Fruit fly (Drosophila melanogaster) whole organism, embryonic: ENCODE measurements around the gene CG8176.
A peak's percentile ranks its signal among the peaks of the same experiment; 100 is the strongest.

Experiments
- Adf1 ChIP-seq: fragments of 200-800 bp; sonication (Bioruptor generic); IDR thresholded peaks from 2 replicates; pipeline ENCODE4 v1.3.6; 2022; ENCODE audit warnings: missing biosample characterization, missing genetic modification characterization
- C15 ChIP-seq: fragments of 200-800 bp; sonication (Bioruptor generic); IDR thresholded peaks from 3 replicates; pipeline ENCODE4 v1.3.6; 2022; ENCODE audit warnings: missing biosample characterization, missing genetic modification characterization
- CG12391 ChIP-seq: fragments of 200-800 bp; sonication (Bioruptor generic); optimal IDR thresholded peaks from 3 replicates; lab custom pipeline; 2018; ENCODE audit warnings: missing biosample characterization, mild to moderate bottlenecking, missing genetic modification characterization, moderate library complexity
- CG12659 ChIP-seq: fragments of 200-800 bp; sonication (Bioruptor generic); optimal IDR thresholded peaks from 3 replicates; lab custom pipeline; 2017; ENCODE audit warnings: mild to moderate bottlenecking, missing biosample characterization, missing genetic modification reagents, missing genetic modification characterization
- CG12769 ChIP-seq: fragments of 200-800 bp; sonication (Bioruptor generic); optimal IDR thresholded peaks from 2 replicates; lab custom pipeline; 2019; ENCODE audit warnings: missing biosample characterization, mild to moderate bottlenecking, missing genetic modification characterization, moderate library complexity
- CG14014 ChIP-seq: fragments of 200-800 bp; sonication (Bioruptor generic); IDR thresholded peaks from 2 replicates; pipeline ENCODE4 v1.3.6; 2022; ENCODE audit warnings: missing biosample characterization, missing genetic modification characterization
- CG14860 ChIP-seq: fragments of 200-800 bp; sonication (Bioruptor generic); IDR thresholded peaks from 3 replicates; pipeline ENCODE4 v1.3.6; 2022; ENCODE audit warnings: missing biosample characterization, missing genetic modification characterization; ENCODE audit not compliant: partially characterized antibody
- CG15073 ChIP-seq: fragments of 200-800 bp; sonication (Bioruptor generic); optimal IDR thresholded peaks from 2 replicates; lab custom pipeline; 2016; ENCODE audit warnings: missing biosample characterization, missing genetic modification characterization
- CG1647 ChIP-seq: fragments of 200-800 bp; sonication (Bioruptor generic); optimal IDR thresholded peaks from 3 replicates; lab custom pipeline; 2016; ENCODE audit warnings: missing biosample characterization, missing genetic modification characterization
- CG2120 ChIP-seq: fragments of 200-800 bp; sonication (Bioruptor generic); optimal IDR thresholded peaks from 3 replicates; lab custom pipeline; 2016; ENCODE audit warnings: missing biosample characterization, missing genetic modification characterization
- CG30020 ChIP-seq: fragments of 200-800 bp; optimal IDR thresholded peaks from 2 replicates; lab custom pipeline; 2019; ENCODE audit warnings: missing biosample characterization, mild to moderate bottlenecking, missing genetic modification characterization, moderate library complexity
- CG33213 ChIP-seq: fragments of 200-800 bp; sonication (Bioruptor generic); optimal IDR thresholded peaks from 3 replicates; lab custom pipeline; 2016; ENCODE audit warnings: missing biosample characterization, missing genetic modification characterization
- CG34376 ChIP-seq: fragments of 200-800 bp; sonication (Bioruptor generic); optimal IDR thresholded peaks from 2 replicates; lab custom pipeline; 2018; ENCODE audit warnings: missing biosample characterization, mild to moderate bottlenecking, missing genetic modification characterization
- CG42726 ChIP-seq: fragments of 200-800 bp; sonication (Bioruptor generic); IDR thresholded peaks from 2 replicates; pipeline ENCODE4 v1.3.6; 2022; ENCODE audit warnings: missing biosample characterization, missing genetic modification characterization; ENCODE audit not compliant: partially characterized antibody
- CG5953 ChIP-seq: fragments of 200-800 bp; sonication (Bioruptor generic); IDR thresholded peaks from 2 replicates; pipeline ENCODE4 v1.3.6; 2022; ENCODE audit warnings: missing biosample characterization, missing genetic modification characterization
- CG7357 ChIP-seq: fragments of 200-800 bp; sonication (Bioruptor generic); IDR thresholded peaks from 3 replicates; pipeline ENCODE4 v1.3.6; 2022; ENCODE audit warnings: missing biosample characterization, missing genetic modification characterization
- CG7928 ChIP-seq: fragments of 200-800 bp; sonication (Bioruptor generic); optimal IDR thresholded peaks from 2 replicates; lab custom pipeline; 2017; ENCODE audit warnings: missing biosample characterization, mild to moderate bottlenecking, missing genetic modification characterization
- CG8290 ChIP-seq, 3 experiments: fragments of 200-800 bp; sonication (Bioruptor generic); optimal IDR thresholded peaks; 2 replicates each; lab custom pipeline; 2016 to 2019; ENCODE audit warnings: missing biosample characterization in 3 of 3, missing genetic modification characterization in 3 of 3, mild to moderate bottlenecking in 2 of 3, moderate library complexity in 1 of 3
- CG8944 ChIP-seq: fragments of 200-800 bp; sonication (Bioruptor generic); optimal IDR thresholded peaks from 3 replicates; lab custom pipeline; 2016; ENCODE audit warnings: missing biosample characterization, missing genetic modification characterization
- CG9932 ChIP-seq: fragments of 200-800 bp; sonication (Bioruptor generic); IDR thresholded peaks from 2 replicates; pipeline ENCODE4 v1.3.6; 2022; ENCODE audit warnings: missing biosample characterization, missing genetic modification characterization
- Doc2 ChIP-seq: fragments of 200-800 bp; sonication (Bioruptor generic); IDR thresholded peaks from 2 replicates; pipeline ENCODE4 v1.3.6; 2022; ENCODE audit warnings: missing biosample characterization, missing genetic modification characterization
- Ets65A ChIP-seq: fragments of 200-800 bp; sonication (Bioruptor generic); peaks from one replicate; lab custom pipeline; 2016; ENCODE audit warnings: missing biosample characterization, missing genetic modification characterization
- Hey ChIP-seq: fragments of 200-800 bp; sonication (Bioruptor generic); optimal IDR thresholded peaks from 3 replicates; lab custom pipeline; 2018; ENCODE audit warnings: missing biosample characterization, mild to moderate bottlenecking, missing genetic modification characterization
- Lhr ChIP-seq: fragments of 200-800 bp; sonication (Bioruptor generic); optimal IDR thresholded peaks from 3 replicates; lab custom pipeline; 2017; ENCODE audit warnings: mild to moderate bottlenecking, missing biosample characterization, missing genetic modification reagents, missing genetic modification characterization
- MTF-1 ChIP-seq: fragments of 200-800 bp; sonication (Bioruptor generic); optimal IDR thresholded peaks from 2 replicates; lab custom pipeline; 2018; ENCODE audit warnings: missing biosample characterization, mild to moderate bottlenecking, missing genetic modification characterization, borderline replicate concordance
- Mad ChIP-seq: fragments of 200-800 bp; sonication (Bioruptor generic); optimal IDR thresholded peaks from 2 replicates; lab custom pipeline; 2016; ENCODE audit warnings: missing biosample characterization, missing genetic modification characterization
- Nf-YB ChIP-seq: fragments of 200-800 bp; sonication (Bioruptor generic); optimal IDR thresholded peaks from 3 replicates; lab custom pipeline; 2019; ENCODE audit warnings: missing biosample characterization, mild to moderate bottlenecking, missing genetic modification characterization, moderate library complexity
- NfI ChIP-seq: fragments of 200-800 bp; sonication (Bioruptor generic); optimal IDR thresholded peaks from 3 replicates; lab custom pipeline; 2018; ENCODE audit warnings: missing biosample characterization, mild to moderate bottlenecking, missing genetic modification characterization, moderate library complexity
- Oaz ChIP-seq: fragments of 200-800 bp; sonication (Bioruptor generic); IDR thresholded peaks from 2 replicates; pipeline ENCODE4 v1.3.6; 2022; ENCODE audit warnings: missing biosample characterization, missing genetic modification characterization
- Rx ChIP-seq: fragments of 200-800 bp; sonication (Bioruptor generic); IDR thresholded peaks from 2 replicates; pipeline ENCODE4 v1.3.6; 2022; ENCODE audit warnings: missing biosample characterization, missing genetic modification characterization
- YL-1 ChIP-seq: fragments of 200-800 bp; sonication (Bioruptor generic); optimal IDR thresholded peaks from 3 replicates; lab custom pipeline; 2017; ENCODE audit warnings: missing biosample characterization, mild to moderate bottlenecking, missing genetic modification characterization
- bowl ChIP-seq: fragments of 200-800 bp; sonication (Bioruptor generic); IDR thresholded peaks from 2 replicates; pipeline ENCODE4 v1.3.6; 2022; ENCODE audit warnings: missing biosample characterization, missing genetic modification characterization
- chn ChIP-seq: fragments of 200-800 bp; sonication (Bioruptor generic); optimal IDR thresholded peaks from 2 replicates; lab custom pipeline; 2016; ENCODE audit warnings: missing biosample characterization, missing genetic modification characterization
- cwo ChIP-seq: fragments of 200-800 bp; sonication (Bioruptor generic); optimal IDR thresholded peaks from 3 replicates; lab custom pipeline; 2017; ENCODE audit warnings: missing biosample characterization, missing genetic modification characterization, mild to moderate bottlenecking, moderate library complexity, missing genetic modification reagents
- dimm ChIP-seq: fragments of 200-800 bp; sonication (Bioruptor generic); IDR thresholded peaks from 2 replicates; pipeline ENCODE4 v1.3.6; 2022; ENCODE audit warnings: missing biosample characterization, missing genetic modification characterization
- ems ChIP-seq: fragments of 200-800 bp; sonication (Bioruptor generic); optimal IDR thresholded peaks from 3 replicates; lab custom pipeline; 2016; ENCODE audit warnings: missing biosample characterization, missing genetic modification characterization
- gce ChIP-seq: fragments of 200-800 bp; sonication (Bioruptor generic); IDR thresholded peaks from 3 replicates; pipeline ENCODE4 v1.3.6; 2022; ENCODE audit warnings: missing biosample characterization, missing genetic modification characterization
- h ChIP-seq: fragments of >200 bp; optimal IDR thresholded peaks from 2 replicates; lab custom pipeline; 2017
- hbn ChIP-seq: fragments of 200-800 bp; sonication (Bioruptor generic); IDR thresholded peaks from 2 replicates; pipeline ENCODE4 v1.3.6; 2022; ENCODE audit warnings: missing biosample characterization, missing genetic modification characterization; ENCODE audit not compliant: partially characterized antibody
- lov ChIP-seq, 2 experiments: fragments of 200-800 bp in 1 of 2; fragments of >200 bp in 1 of 2; sonication (Bioruptor generic) in 1 of 2; IDR thresholded peaks in 1 of 2; optimal IDR thresholded peaks in 1 of 2; 2 replicates in 1 of 2; 3 replicates in 1 of 2; pipeline versions ENCODE4 v1.3.6 to Lab custom; 2017 to 2022; ENCODE audit warnings: missing biosample characterization in 1 of 2, missing genetic modification characterization in 1 of 2
- odd ChIP-seq: fragments of 200-800 bp; sonication (Bioruptor generic); optimal IDR thresholded peaks from 2 replicates; lab custom pipeline; 2017; ENCODE audit warnings: missing biosample characterization, mild to moderate bottlenecking, missing genetic modification characterization
- org-1 ChIP-seq: fragments of 200-800 bp; sonication (Bioruptor generic); optimal IDR thresholded peaks from 2 replicates; lab custom pipeline; 2017; ENCODE audit warnings: missing biosample characterization, missing genetic modification characterization
- pnt ChIP-seq: fragments of 200-800 bp; sonication (Bioruptor generic); optimal IDR thresholded peaks from 3 replicates; lab custom pipeline; 2016; ENCODE audit warnings: missing biosample characterization, missing genetic modification characterization
- psq ChIP-seq: fragments of 200-800 bp; sonication (Bioruptor generic); optimal IDR thresholded peaks from 2 replicates; lab custom pipeline; 2017; ENCODE audit warnings: missing biosample characterization, missing genetic modification characterization
- sens ChIP-seq: fragments of 200-800 bp; sonication (Bioruptor generic); peaks from one replicate; lab custom pipeline; 2016; ENCODE audit warnings: missing biosample characterization, missing genetic modification characterization
- shn ChIP-seq: fragments of 200-800 bp; sonication (Bioruptor generic); optimal IDR thresholded peaks from 3 replicates; lab custom pipeline; 2016; ENCODE audit warnings: missing biosample characterization, missing genetic modification characterization
- sima ChIP-seq: fragments of 200-800 bp; sonication (Bioruptor generic); optimal IDR thresholded peaks from 2 replicates; lab custom pipeline; 2016; ENCODE audit warnings: missing biosample characterization, missing genetic modification characterization
- sna ChIP-seq: fragments of 200-800 bp; sonication (Bioruptor generic); IDR thresholded peaks from 2 replicates; pipeline ENCODE4 v1.3.6; 2022; ENCODE audit warnings: missing biosample characterization, missing genetic modification characterization; ENCODE audit not compliant: partially characterized antibody
- unpg ChIP-seq: fragments of 200-800 bp; sonication (Bioruptor generic); optimal IDR thresholded peaks from 3 replicates; lab custom pipeline; 2018; ENCODE audit warnings: missing biosample characterization, mild to moderate bottlenecking, missing genetic modification characterization, moderate library complexity

CG8176 gene

DNA sequence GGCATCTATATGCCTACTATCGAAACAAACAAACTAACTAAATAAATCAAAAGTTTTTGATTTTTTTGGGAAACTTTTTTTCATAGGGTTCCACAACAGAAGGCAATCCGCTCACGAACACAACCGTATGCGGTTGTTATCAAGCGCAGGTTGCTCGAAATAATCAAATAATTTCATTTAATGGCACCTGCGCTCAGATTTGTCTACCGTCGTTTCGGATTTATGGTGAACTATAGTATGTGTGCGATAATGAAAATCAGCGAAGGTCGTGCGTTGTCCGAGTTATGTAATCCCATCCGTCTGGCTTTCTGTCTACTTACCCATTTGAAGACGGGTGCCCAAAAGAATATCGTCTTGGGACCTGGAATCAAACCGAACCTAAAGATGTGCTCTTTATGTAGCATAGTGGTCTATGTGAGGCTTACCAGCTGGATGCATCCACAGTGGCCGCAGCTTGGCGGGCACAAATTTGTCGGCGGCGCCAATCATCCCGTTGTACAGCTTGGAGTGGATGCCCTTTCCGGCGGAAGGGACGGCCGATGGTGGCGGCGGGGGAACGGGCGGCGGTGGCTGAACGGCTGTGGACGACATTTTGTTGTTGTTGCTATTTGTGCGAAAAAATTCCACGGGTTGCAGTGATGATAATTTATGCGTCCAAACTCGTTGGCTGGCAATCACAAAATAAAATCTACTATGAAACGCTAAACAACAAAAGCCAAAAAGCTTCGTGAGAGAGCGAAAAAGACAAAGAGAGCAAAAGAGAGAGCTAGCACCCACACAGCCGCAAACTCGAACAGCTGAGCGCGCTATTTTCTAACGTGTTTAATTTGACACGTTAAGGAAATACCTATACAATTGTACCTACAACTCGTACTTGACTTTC, 57.4 kb downstream of the CG8176 start (continued):
- no peak for TF ChIP-seq dimm (GFP tag; lab: Robert Waterston, UW)
- no peak for TF ChIP-seq CG15073 (GFP tag; lab: Kevin White, UChicago)
- no peak for TF ChIP-seq h (lab: Kevin White, UChicago)
- TF ChIP-seq MTF-1 (GFP tag; lab: Kevin White, UChicago), result no peak
- 0 out of 2 replicates have a peak, but pooled peaks have one; percentile 26 for TF ChIP-seq CG5953 (GFP tag; lab: Robert Waterston, UW)
- no peak for TF ChIP-seq pnt (GFP tag; lab: Kevin White, UChicago)
- TF ChIP-seq Adf1, result no peak; the same call in 1 of the 2 replicates
- TF ChIP-seq YL-1 (GFP tag; lab: Kevin White, UChicago), result no peak
- TF ChIP-seq Rx (GFP tag; lab: Robert Waterston, UW), result no peak
- no peak for TF ChIP-seq CG12391 (tag; lab: Kevin White, UChicago)
- TF ChIP-seq CG2120 (GFP tag; lab: Kevin White, UChicago), result no peak
- no peak for TF ChIP-seq Hey
- TF ChIP-seq CG14860 (GFP tag; lab: Robert Waterston, UW), result no peak
- TF ChIP-seq gce (GFP tag; lab: Robert Waterston, UW), result no peak
- no peak for TF ChIP-seq CG7928 (GFP tag; lab: Kevin White, UChicago)
- no peak for TF ChIP-seq lov (optimal IDR thresholded peaks at IDR 0.05; lab: Kevin White, UChicago)
- TF ChIP-seq lov (GFP tag; IDR thresholded peaks at IDR 0.05; lab: Robert Waterston, UW), result no peak
- peak; percentile 72 for TF ChIP-seq Ets65A (GFP tag; lab: Kevin White, UChicago)
- no peak for TF ChIP-seq hbn (GFP tag; lab: Robert Waterston, UW)
- TF ChIP-seq chn, result no peak
- TF ChIP-seq CG8290 (GFP tag; optimal IDR thresholded peaks at IDR 0.05; lab: Kevin White, UChicago), result no peak
- peak in 1 of 2 experiments; percentile 28 for TF ChIP-seq CG8290 (tag; optimal IDR thresholded peaks at IDR 0.05; lab: Kevin White, UChicago)
- TF ChIP-seq Oaz (GFP tag; lab: Robert Waterston, UW), result no peak
- no peak for TF ChIP-seq sens (GFP tag; lab: Kevin White, UChicago)
- no peak for TF ChIP-seq CG9932 (GFP tag; lab: Robert Waterston, UW)
- no peak for TF ChIP-seq Doc2 (GFP tag; lab: Robert Waterston, UW)
- no peak for TF ChIP-seq shn (GFP tag; lab: Kevin White, UChicago)
- TF ChIP-seq org-1 (GFP tag; lab: Kevin White, UChicago), result no peak
- no peak for TF ChIP-seq CG33213 (GFP tag; lab: Kevin White, UChicago)
- no peak for TF ChIP-seq Mad (GFP tag; lab: Kevin White, UChicago)
- TF ChIP-seq CG42726 (GFP tag; lab: Robert Waterston, UW), result no peak
- TF ChIP-seq CG30020, result no peak
- no peak for TF ChIP-seq cwo (GFP tag; lab: Kevin White, UChicago)
- TF ChIP-seq ems, result no peak
- TF ChIP-seq CG8944 (GFP tag; lab: Kevin White, UChicago), result no peak
- no peak for TF ChIP-seq sna
- no peak for TF ChIP-seq NfI (GFP tag; lab: Kevin White, UChicago)
- no peak for TF ChIP-seq CG7357 (GFP tag; lab: Robert Waterston, UW)
- no peak for TF ChIP-seq unpg (GFP tag; lab: Kevin White, UChicago)
- no peak for TF ChIP-seq CG12659
- TF ChIP-seq CG14014 (GFP tag; lab: Robert Waterston, UW), result 0 out of 2 replicates have a peak, but pooled peaks have one; percentile 27
- TF ChIP-seq sima (GFP tag; lab: Kevin White, UChicago), result no peak
- no peak for TF ChIP-seq psq
- peak; percentile 42 for TF ChIP-seq CG12769 (tag; lab: Kevin White, UChicago)
- TF ChIP-seq CG34376 (GFP tag; lab: Kevin White, UChicago), result peak; percentile 24
- TF ChIP-seq Lhr (GFP tag; lab: Kevin White, UChicago), result no peak
- peak; percentile 45; the same call in 1 of the 2 replicates for TF ChIP-seq bowl (GFP tag; lab: Robert Waterston, UW)
- no peak for TF ChIP-seq odd (GFP tag; lab: Kevin White, UChicago)
- no peak for TF ChIP-seq C15 (GFP tag; lab: Robert Waterston, UW)
- TF ChIP-seq CG1647 (GFP tag; lab: Kevin White, UChicago), result no peak
- no peak for TF ChIP-seq Nf-YB (GFP tag; lab: Kevin White, UChicago)
